Fruit fly (Drosophila melanogaster) whole organism, prepupa: ENCODE results near the gene CG14535.

ENCODE experiments used
- CG1621 ChIP-seq: fragments of 200-800 bp; sonication (Bioruptor generic); optimal IDR thresholded peaks from 3 replicates; lab custom pipeline; 2018; ENCODE audit warnings: missing biosample characterization, mild to moderate bottlenecking, missing genetic modification characterization
- CG3032 ChIP-seq: fragments of 200-800 bp; optimal IDR thresholded peaks from 2 replicates; lab custom pipeline; 2019; ENCODE audit warnings: missing biosample characterization, mild to moderate bottlenecking, missing genetic modification characterization, moderate library complexity
- CG32006 ChIP-seq: fragments of 200-800 bp; sonication (Bioruptor generic); optimal IDR thresholded peaks from 3 replicates; lab custom pipeline; 2017; ENCODE audit warnings: missing biosample characterization, mild to moderate bottlenecking, missing genetic modification characterization
- CG34406 ChIP-seq: fragments of 200-800 bp; sonication (Bioruptor generic); optimal IDR thresholded peaks from 3 replicates; lab custom pipeline; 2016; ENCODE audit warnings: missing biosample characterization, missing genetic modification characterization
- CG3919 ChIP-seq: fragments of 200-800 bp; sonication (Bioruptor generic); optimal IDR thresholded peaks from 3 replicates; lab custom pipeline; 2016; ENCODE audit warnings: missing biosample characterization, missing genetic modification characterization
- Ets21C ChIP-seq: fragments of 200-800 bp; sonication (Bioruptor generic); optimal IDR thresholded peaks from 3 replicates; lab custom pipeline; 2016; ENCODE audit warnings: missing biosample characterization, missing genetic modification characterization
- esn ChIP-seq: fragments of 200-800 bp; sonication (Bioruptor generic); optimal IDR thresholded peaks from 2 replicates; lab custom pipeline; 2016; ENCODE audit warnings: missing biosample characterization, mild to moderate bottlenecking, missing genetic modification characterization, moderate library complexity
- fd59A ChIP-seq: fragments of 200-800 bp; sonication (Bioruptor generic); optimal IDR thresholded peaks from 2 replicates; lab custom pipeline; 2017; ENCODE audit warnings: missing biosample characterization, mild to moderate bottlenecking, missing genetic modification characterization, missing genetic modification reagents
- svp ChIP-seq: fragments of 200-800 bp; sonication (Bioruptor generic); peaks from one replicate; lab custom pipeline; 2016; ENCODE audit warnings: missing biosample characterization, missing genetic modification characterization

DNA sequence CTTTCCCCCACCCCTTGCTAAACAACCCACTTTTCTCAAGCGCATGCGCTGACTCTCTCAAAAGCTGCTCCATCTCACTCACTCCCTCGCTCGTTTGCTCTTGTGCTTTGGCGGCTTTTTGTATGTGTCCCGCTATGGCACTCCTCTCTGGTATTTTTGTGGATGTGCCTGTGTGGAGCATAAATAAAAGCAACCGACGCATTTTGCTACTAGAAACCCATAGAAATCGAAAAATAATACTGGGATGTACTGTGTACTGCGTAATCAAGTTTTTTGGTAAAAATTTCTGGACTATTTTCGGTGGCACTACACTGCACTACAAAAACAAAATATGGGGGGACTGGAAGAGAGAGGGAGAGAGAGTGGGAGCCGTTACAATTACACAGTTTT is 45.6 kb downstream of the CG14535 start:
- TF ChIP-seq fd59A (GFP tag; lab: Kevin White, UChicago) = no peak
- TF ChIP-seq Ets21C (GFP tag; lab: Kevin White, UChicago) = no peak
- peak; percentile 11 for TF ChIP-seq CG3032 (tag; lab: Kevin White, UChicago)
- no peak for TF ChIP-seq CG32006 (GFP tag; lab: Kevin White, UChicago)
- peak; percentile 39 for TF ChIP-seq CG1621
- peak; percentile 3 for TF ChIP-seq esn
- no peak for TF ChIP-seq CG3919 (GFP tag; lab: Kevin White, UChicago)
- no peak for TF ChIP-seq CG34406 (GFP tag; lab: Kevin White, UChicago)
- no peak for TF ChIP-seq svp (GFP tag; lab: Kevin White, UChicago)
